Fruit fly (Drosophila melanogaster) S2 (cell line): ENCODE results near the gene Mps1.
A peak's percentile ranks its signal among the peaks of the same experiment; 100 is the strongest.

Source experiments
- CG8478 ChIP-seq: fragments of >200 bp; optimal IDR thresholded peaks from 2 replicates; lab custom pipeline; 2018
- CTCF ChIP-seq, 2 experiments: fragments of >200 bp; optimal IDR thresholded peaks; 2 replicates each; lab custom pipeline; 2018

- TF ChIP-seq CG8478 (lab: Kevin White, UChicago) (no peak), CTCF (optimal IDR thresholded peaks at IDR 0.05; lab: Kevin White, UChicago) (peak in 1 of 2 experiments; percentile 26)
Measured at dm6 chr3R:17670857-17671336, at the start of gene Mps1, which contains the start of gene CG7523.
